Fruit fly (Drosophila melanogaster): ENCODE results near the gene Sulf1.

DNA sequence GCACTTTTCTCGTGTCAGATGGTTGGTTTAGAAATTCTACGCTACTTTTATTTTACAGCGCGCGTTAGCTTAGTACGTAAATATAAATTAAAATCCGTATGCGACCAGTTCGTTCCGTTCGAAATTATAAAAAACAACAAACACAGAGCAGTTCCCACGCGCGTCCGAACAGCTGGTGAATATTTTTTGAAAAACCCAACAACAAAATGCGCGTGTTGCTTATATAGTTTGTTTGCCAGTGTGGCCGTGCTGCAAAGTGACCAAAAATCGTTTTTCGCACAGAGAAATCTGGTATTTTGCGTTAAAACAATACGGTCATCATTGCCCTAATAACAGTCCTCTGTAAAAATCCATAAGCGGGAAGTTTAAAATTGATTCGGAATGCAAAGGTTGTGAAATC lies 1.0 kb downstream of the Sulf1 start:
- TF ChIP-seq CTCF (optimal IDR thresholded peaks at IDR 0.05) (peak in 1 of 2 experiments; percentile 8), CG8478 (optimal IDR thresholded peaks at IDR 0.05) (no peak)
